Worm (Caenorhabditis elegans): ENCODE results near the gene B0285.3.

- TF ChIP-seq blmp-1 (tag; optimal IDR thresholded peaks at IDR 0.05) (no peak), elt-3 (tag; optimal IDR thresholded peaks at IDR 0.05) (no peak), fkh-10 (GFP tag; optimal IDR thresholded peaks at IDR 0.05) (no peak), pag-3 (tag; optimal IDR thresholded peaks at IDR 0.05; ENCODE audit: borderline replicate concordance, insufficient read depth) (no peak), nhr-11 (tag; optimal IDR thresholded peaks at IDR 0.05) (no peak), unc-62 (GFP tag; optimal IDR thresholded peaks at IDR 0.05) (no peak), alr-1 (tag; optimal IDR thresholded peaks at IDR 0.05; ENCODE audit: borderline replicate concordance) (no peak), elt-2 (tag; optimal IDR thresholded peaks at IDR 0.05) (no peak), isw-1 (GFP tag; IDR thresholded peaks at IDR 0.05) (no peak), snpc-4 (tag; optimal IDR thresholded peaks at IDR 0.05) (no peak), lir-3 (tag; optimal IDR thresholded peaks at IDR 0.05; ENCODE audit: poor library complexity) (no peak)
Measured at ce11 chrIII:4374854-4375253, 31.7 kb upstream of the B0285.3 start, which contains the start of gene pals-26.

All from whole organism, L1 larva.